Fruit fly (Drosophila melanogaster) whole organism, embryonic: Measurements from ENCODE around the gene CG10011.
A peak's percentile ranks its signal among the peaks of the same experiment; 100 is the strongest.

ENCODE experiments used
- Abd-B ChIP-seq: fragments of 200-800 bp; sonication (Bioruptor generic); optimal IDR thresholded peaks from 2 replicates; lab custom pipeline; 2018; ENCODE audit warnings: missing biosample characterization, mild to moderate bottlenecking, missing genetic modification characterization, moderate library complexity
- Ada2b ChIP-seq: fragments of 200-800 bp; sonication (Bioruptor generic); IDR thresholded peaks from 2 replicates; pipeline ENCODE4 v1.3.6; 2022; ENCODE audit warnings: missing biosample characterization, missing genetic modification characterization
- Atf3 ChIP-seq: fragments of 200-800 bp; sonication (Bioruptor generic); optimal IDR thresholded peaks from 3 replicates; lab custom pipeline; 2016; ENCODE audit warnings: missing biosample characterization, missing genetic modification characterization
- Bdp1 ChIP-seq: fragments of 200-800 bp; sonication (Bioruptor generic); optimal IDR thresholded peaks from 3 replicates; lab custom pipeline; 2016; ENCODE audit warnings: missing biosample characterization, missing genetic modification characterization
- CG10431 ChIP-seq: fragments of 200-800 bp; sonication (Bioruptor generic); optimal IDR thresholded peaks from 3 replicates; lab custom pipeline; 2018; ENCODE audit warnings: missing biosample characterization, mild to moderate bottlenecking, missing genetic modification characterization
- CG11247 ChIP-seq: fragments of 200-800 bp; sonication (Bioruptor generic); IDR thresholded peaks from 2 replicates; pipeline ENCODE4 v1.3.6; 2022; ENCODE audit warnings: missing biosample characterization, missing genetic modification characterization
- CG11504 ChIP-seq: fragments of 200-800 bp; sonication (Bioruptor generic); optimal IDR thresholded peaks from 3 replicates; lab custom pipeline; 2019; ENCODE audit warnings: missing biosample characterization, mild to moderate bottlenecking, missing genetic modification characterization, moderate library complexity
- CG12219 ChIP-seq: fragments of 200-800 bp; sonication (Bioruptor generic); optimal IDR thresholded peaks from 3 replicates; lab custom pipeline; 2018; ENCODE audit warnings: missing biosample characterization, mild to moderate bottlenecking, missing genetic modification characterization
- CG12659 ChIP-seq: fragments of 200-800 bp; sonication (Bioruptor generic); optimal IDR thresholded peaks from 3 replicates; lab custom pipeline; 2017; ENCODE audit warnings: mild to moderate bottlenecking, missing biosample characterization, missing genetic modification reagents, missing genetic modification characterization
- CG12769 ChIP-seq: fragments of 200-800 bp; sonication (Bioruptor generic); optimal IDR thresholded peaks from 2 replicates; lab custom pipeline; 2019; ENCODE audit warnings: missing biosample characterization, mild to moderate bottlenecking, missing genetic modification characterization, moderate library complexity
- CG13123 ChIP-seq: fragments of 200-800 bp; sonication (Bioruptor generic); optimal IDR thresholded peaks from 2 replicates; lab custom pipeline; 2016; ENCODE audit warnings: missing biosample characterization, missing genetic modification characterization
- CG17359 ChIP-seq: fragments of 200-800 bp; sonication (Bioruptor generic); optimal IDR thresholded peaks from 3 replicates; lab custom pipeline; 2018; ENCODE audit warnings: missing biosample characterization, mild to moderate bottlenecking, missing genetic modification characterization, moderate library complexity
- CG30431 ChIP-seq: fragments of 200-800 bp; sonication (Bioruptor generic); optimal IDR thresholded peaks from 2 replicates; lab custom pipeline; 2017; ENCODE audit warnings: missing biosample characterization, missing genetic modification characterization
- CG31441 ChIP-seq: fragments of 200-800 bp; sonication (Bioruptor generic); IDR thresholded peaks from 2 replicates; pipeline ENCODE4 v1.3.6; 2022; ENCODE audit warnings: missing biosample characterization, missing genetic modification characterization
- CG33557 ChIP-seq: fragments of 200-800 bp; sonication (Bioruptor generic); optimal IDR thresholded peaks from 2 replicates; lab custom pipeline; 2019; ENCODE audit warnings: missing biosample characterization, mild to moderate bottlenecking, missing genetic modification characterization, moderate library complexity
- CG3407 ChIP-seq: fragments of 200-800 bp; sonication (Bioruptor generic); optimal IDR thresholded peaks from 2 replicates; lab custom pipeline; 2018; ENCODE audit warnings: missing biosample characterization, mild to moderate bottlenecking, missing genetic modification characterization
- CG3726 ChIP-seq: fragments of 200-800 bp; sonication (Bioruptor generic); IDR thresholded peaks from 3 replicates; pipeline ENCODE4, ENCODE4 v1.3.6; 2022; ENCODE audit warnings: missing biosample characterization, missing genetic modification characterization
- CG4282 ChIP-seq: fragments of 200-800 bp; sonication (Bioruptor generic); optimal IDR thresholded peaks from 2 replicates; lab custom pipeline; 2016; ENCODE audit warnings: missing biosample characterization, missing genetic modification characterization
- CG6683 ChIP-seq: fragments of 200-800 bp; sonication (Bioruptor generic); optimal IDR thresholded peaks from 2 replicates; lab custom pipeline; 2017; ENCODE audit warnings: missing biosample characterization, mild to moderate bottlenecking, missing genetic modification characterization, missing genetic modification reagents
- CG7987 ChIP-seq: fragments of 200-800 bp; sonication (Bioruptor generic); optimal IDR thresholded peaks from 2 replicates; lab custom pipeline; 2018; ENCODE audit warnings: missing biosample characterization, mild to moderate bottlenecking, missing genetic modification characterization, moderate library complexity
- CG9817 ChIP-seq: fragments of 200-800 bp; sonication (Bioruptor generic); optimal IDR thresholded peaks from 2 replicates; lab custom pipeline; 2018; ENCODE audit warnings: missing biosample characterization, mild to moderate bottlenecking, missing genetic modification characterization, moderate library complexity
- CHES-1-like ChIP-seq: fragments of 200-800 bp; sonication (Bioruptor generic); optimal IDR thresholded peaks from 2 replicates; lab custom pipeline; 2016; ENCODE audit warnings: missing biosample characterization, missing genetic modification characterization
- Camta ChIP-seq: fragments of 200-800 bp; sonication (Bioruptor generic); optimal IDR thresholded peaks from 2 replicates; lab custom pipeline; 2016; ENCODE audit warnings: missing biosample characterization, missing genetic modification characterization
- Doc3 ChIP-seq: fragments of 200-800 bp; sonication (Bioruptor generic); IDR thresholded peaks from 3 replicates; pipeline ENCODE4 v1.3.6; 2022; ENCODE audit warnings: missing biosample characterization, missing genetic modification characterization; ENCODE audit not compliant: partially characterized antibody
- Hey ChIP-seq: fragments of 200-800 bp; sonication (Bioruptor generic); optimal IDR thresholded peaks from 3 replicates; lab custom pipeline; 2018; ENCODE audit warnings: missing biosample characterization, mild to moderate bottlenecking, missing genetic modification characterization
- Hr78 ChIP-seq, 2 experiments: fragments of 200-800 bp in 1 of 2; fragments of >200 bp in 1 of 2; sonication (Bioruptor generic) in 1 of 2; optimal IDR thresholded peaks; 2 replicates each; lab custom pipeline; 2017 to 2019; ENCODE audit warnings: missing biosample characterization in 2 of 2, missing genetic modification characterization in 2 of 2, mild to moderate bottlenecking in 1 of 2, moderate library complexity in 1 of 2
- MBD-R2 ChIP-seq: fragments of 200-800 bp; sonication (Bioruptor generic); IDR thresholded peaks from 2 replicates; pipeline ENCODE4 v1.3.6; 2022; ENCODE audit warnings: missing biosample characterization, missing genetic modification characterization
- Med ChIP-seq: fragments of 200-800 bp; sonication (Bioruptor generic); peaks from one replicate; lab custom pipeline; 2016; ENCODE audit warnings: missing biosample characterization, missing genetic modification characterization, mild to moderate bottlenecking, inconsistent platforms, moderate library complexity
- Myb ChIP-seq: fragments of 200-800 bp; sonication (Bioruptor generic); optimal IDR thresholded peaks from 2 replicates; lab custom pipeline; 2016; ENCODE audit warnings: missing biosample characterization, missing genetic modification characterization
- Neu2 ChIP-seq: fragments of 200-800 bp; sonication (Bioruptor generic); optimal IDR thresholded peaks from 3 replicates; lab custom pipeline; 2016; ENCODE audit warnings: missing biosample characterization, missing genetic modification characterization, borderline replicate concordance
- NfI ChIP-seq: fragments of 200-800 bp; sonication (Bioruptor generic); optimal IDR thresholded peaks from 3 replicates; lab custom pipeline; 2018; ENCODE audit warnings: missing biosample characterization, mild to moderate bottlenecking, missing genetic modification characterization, moderate library complexity
- Sox102F ChIP-seq: fragments of 200-800 bp; sonication (Bioruptor generic); optimal IDR thresholded peaks from 2 replicates; lab custom pipeline; 2018; ENCODE audit warnings: missing biosample characterization, mild to moderate bottlenecking, missing genetic modification characterization, moderate library complexity
- ara ChIP-seq: fragments of 200-800 bp; sonication (Bioruptor generic); IDR thresholded peaks from 2 replicates; pipeline ENCODE4 v1.3.6; 2022; ENCODE audit warnings: missing biosample characterization, missing genetic modification characterization
- bsh ChIP-seq, 2 experiments: fragments of 200-800 bp; sonication (Bioruptor generic); optimal IDR thresholded peaks; 2 replicates each; lab custom pipeline; 2017 to 2018; ENCODE audit warnings: mild to moderate bottlenecking in 2 of 2, missing biosample characterization in 2 of 2, missing genetic modification characterization in 2 of 2, moderate library complexity in 1 of 2
- btn ChIP-seq: fragments of 200-800 bp; sonication (Bioruptor generic); optimal IDR thresholded peaks from 2 replicates; lab custom pipeline; 2016; ENCODE audit warnings: missing biosample characterization, missing genetic modification characterization
- dmrt99B ChIP-seq: fragments of 200-800 bp; sonication (Bioruptor generic); optimal IDR thresholded peaks from 2 replicates; lab custom pipeline; 2018; ENCODE audit warnings: missing biosample characterization, mild to moderate bottlenecking, missing genetic modification characterization, moderate library complexity
- fd3F ChIP-seq: fragments of 200-800 bp; sonication (Bioruptor generic); optimal IDR thresholded peaks from 2 replicates; lab custom pipeline; 2018; ENCODE audit warnings: missing biosample characterization, mild to moderate bottlenecking, missing genetic modification characterization, moderate library complexity
- gem ChIP-seq: fragments of 200-800 bp; sonication (Bioruptor generic); optimal IDR thresholded peaks from 2 replicates; lab custom pipeline; 2019; ENCODE audit warnings: missing biosample characterization, mild to moderate bottlenecking, missing genetic modification characterization, moderate library complexity
- jigr1 ChIP-seq: fragments of 200-800 bp; sonication (Bioruptor generic); IDR thresholded peaks from 3 replicates; pipeline ENCODE4 v1.3.6; 2022; ENCODE audit warnings: missing biosample characterization, missing genetic modification characterization
- lbe ChIP-seq: fragments of 200-800 bp; sonication (Bioruptor generic); optimal IDR thresholded peaks from 2 replicates; lab custom pipeline; 2016; ENCODE audit warnings: missing biosample characterization, mild to moderate bottlenecking, missing genetic modification characterization
- nom ChIP-seq: fragments of 200-800 bp; sonication (Bioruptor generic); optimal IDR thresholded peaks from 2 replicates; lab custom pipeline; 2017; ENCODE audit warnings: missing biosample characterization, missing genetic modification characterization, mild to moderate bottlenecking, moderate library complexity, missing genetic modification reagents
- prd ChIP-seq, 3 experiments: fragments of >200 bp in 2 of 3; fragments of 200-800 bp in 1 of 3; sonication (Bioruptor generic) in 1 of 3; optimal IDR thresholded peaks in 2 of 3; IDR thresholded peaks in 1 of 3; 2 replicates in 2 of 3; 3 replicates in 1 of 3; pipeline versions ENCODE4 v1.3.6 to Lab custom; 2017 to 2022; ENCODE audit warnings: missing biosample characterization in 1 of 3, missing genetic modification characterization in 1 of 3
- ro ChIP-seq: fragments of 200-800 bp; sonication (Bioruptor generic); IDR thresholded peaks from 2 replicates; pipeline ENCODE4 v1.3.6; 2022; ENCODE audit warnings: missing biosample characterization, missing genetic modification characterization
- row ChIP-seq: fragments of 200-800 bp; sonication (Bioruptor generic); IDR thresholded peaks from 3 replicates; pipeline ENCODE4 v1.3.6; 2022; ENCODE audit warnings: missing biosample characterization, missing genetic modification characterization
- sens ChIP-seq: fragments of 200-800 bp; sonication (Bioruptor generic); peaks from one replicate; lab custom pipeline; 2016; ENCODE audit warnings: missing biosample characterization, missing genetic modification characterization
- tio ChIP-seq: fragments of 200-800 bp; sonication (Bioruptor generic); optimal IDR thresholded peaks from 2 replicates; lab custom pipeline; 2017; ENCODE audit warnings: missing biosample characterization, missing genetic modification characterization, inconsistent platforms
- tup ChIP-seq: fragments of 200-800 bp; sonication (Bioruptor generic); optimal IDR thresholded peaks from 2 replicates; lab custom pipeline; 2016; ENCODE audit warnings: missing biosample characterization, mild to moderate bottlenecking, missing genetic modification characterization, moderate library complexity
- usp ChIP-seq: fragments of >200 bp; optimal IDR thresholded peaks from 2 replicates; lab custom pipeline; 2017; ENCODE audit warnings: missing biosample characterization, missing genetic modification characterization

The CG10011 gene

dm6 chr3R:28676870-28677526, 42.1 kb upstream of the CG10011 start (continued):
- TF ChIP-seq prd (optimal IDR thresholded peaks at IDR 0.05; lab: Kevin White, UChicago) (no peak), prd (GFP tag; IDR thresholded peaks at IDR 0.05; lab: Robert Waterston, UW) (peak; percentile 63), dmrt99B (tag; lab: Kevin White, UChicago) (peak; percentile 71), btn (GFP tag; lab: Kevin White, UChicago) (no peak), CG31441 (GFP tag; lab: Robert Waterston, UW) (no peak; the same call in 1 of the 2 replicates), tio (GFP tag; lab: Kevin White, UChicago) (no peak), NfI (GFP tag; lab: Kevin White, UChicago) (peak; percentile 56), gem (peak; percentile 76), Bdp1 (no peak), CG12769 (tag; lab: Kevin White, UChicago) (peak; percentile 77), CG6683 (no peak), Hr78 (GFP tag; optimal IDR thresholded peaks at IDR 0.05; lab: Kevin White, UChicago) (no peak), bsh (GFP tag; optimal IDR thresholded peaks at IDR 0.05; lab: Kevin White, UChicago) (peak in 1 of 2 experiments; percentile 6), tup (no peak), nom (GFP tag; lab: Kevin White, UChicago) (no peak), row (peak; percentile 62), CG12659 (GFP tag; lab: Kevin White, UChicago) (peak; percentile 37), CG13123 (GFP tag; lab: Kevin White, UChicago) (no peak), usp (no peak), ro (GFP tag; lab: Robert Waterston, UW) (no peak), Neu2 (GFP tag; lab: Kevin White, UChicago) (no peak), CG12219 (GFP tag; lab: Kevin White, UChicago) (peak; percentile 46), CG9817 (tag; lab: Kevin White, UChicago) (peak; percentile 59), CG11504 (peak; percentile 67), CG17359 (tag; lab: Kevin White, UChicago) (peak; percentile 53), MBD-R2 (peak; percentile 23; the same call in 1 of the 2 replicates), Atf3 (GFP tag; lab: Kevin White, UChicago) (no peak), Myb (no peak), jigr1 (GFP tag; lab: Robert Waterston, UW) (no peak), CHES-1-like (GFP tag; lab: Kevin White, UChicago) (no peak), Hey (no peak), CG4282 (GFP tag; lab: Kevin White, UChicago) (no peak), Med (GFP tag; lab: Kevin White, UChicago) (peak; percentile 90), CG30431 (no peak), Doc3 (no peak), sens (GFP tag; lab: Kevin White, UChicago) (peak; percentile 80), CG3726 (no peak), Sox102F (GFP tag; lab: Kevin White, UChicago) (peak; percentile 64), lbe (GFP tag; lab: Kevin White, UChicago) (no peak), CG7987 (GFP tag; lab: Kevin White, UChicago) (no peak), CG11247 (GFP tag; lab: Robert Waterston, UW) (0 out of 2 replicates have a peak, but pooled peaks have one; percentile 37), Abd-B (GFP tag; lab: Kevin White, UChicago) (peak; percentile 53), ara (no peak), CG33557 (GFP tag; lab: Kevin White, UChicago) (no peak), CG3407 (GFP tag; lab: Kevin White, UChicago) (no peak), Camta (no peak), Ada2b (GFP tag; lab: Robert Waterston, UW) (peak; percentile 59), fd3F (peak; percentile 66), CG10431 (GFP tag; lab: Kevin White, UChicago) (no peak)
